Worm (Caenorhabditis elegans) whole organism, late embryonic: ENCODE results near the gene Y7A5A.9.

Experiments used
- C38D4.7 ChIP-seq: fragments of 200-800 bp; sonication (Bioruptor generic); optimal IDR thresholded peaks from 2 replicates; lab custom pipeline; 2018; ENCODE audit warnings: mild to moderate bottlenecking, missing genetic modification characterization, moderate library complexity, missing compliant biosample characterization
- F13H6.1 ChIP-seq: sonication (generic microtip); optimal IDR thresholded peaks from 2 replicates; lab custom pipeline; 2016; ENCODE audit warnings: missing genetic modification characterization, missing compliant biosample characterization
- K02D7.2 ChIP-seq: sonication (generic microtip); optimal IDR thresholded peaks from 2 replicates; lab custom pipeline; 2017; ENCODE audit warnings: mild to moderate bottlenecking, missing genetic modification characterization, missing compliant biosample characterization
- T23F11.4 ChIP-seq: fragments of 200-800 bp; sonication (Bioruptor generic); optimal IDR thresholded peaks from 2 replicates; lab custom pipeline; 2018; ENCODE audit warnings: mild to moderate bottlenecking, missing genetic modification characterization, missing compliant biosample characterization
- Y22D7AL.16 ChIP-seq: sonication (generic microtip); optimal IDR thresholded peaks from 2 replicates; lab custom pipeline; 2016; ENCODE audit warnings: missing genetic modification characterization, missing compliant biosample characterization
- ahr-1 ChIP-seq: sonication (generic microtip); optimal IDR thresholded peaks from 2 replicates; lab custom pipeline; 2016; ENCODE audit warnings: missing genetic modification characterization, missing compliant biosample characterization
- ceh-18 ChIP-seq: sonication (generic microtip); optimal IDR thresholded peaks from 2 replicates; lab custom pipeline; 2016; ENCODE audit warnings: missing genetic modification characterization, missing compliant biosample characterization
- ceh-19 ChIP-seq: fragments of 200-800 bp; sonication (Bioruptor generic); optimal IDR thresholded peaks from 2 replicates; lab custom pipeline; 2018; ENCODE audit warnings: mild to moderate bottlenecking, missing genetic modification characterization, missing compliant biosample characterization
- ceh-2 ChIP-seq: sonication (generic microtip); optimal IDR thresholded peaks from 2 replicates; lab custom pipeline; 2016; ENCODE audit warnings: missing genotype, missing genetic modification characterization, missing compliant biosample characterization
- ceh-22 ChIP-seq: sonication (generic microtip); optimal IDR thresholded peaks from 2 replicates; lab custom pipeline; 2017; ENCODE audit warnings: missing biosample characterization, missing genetic modification characterization
- ceh-24 ChIP-seq: sonication (generic microtip); optimal IDR thresholded peaks from 2 replicates; lab custom pipeline; 2016; ENCODE audit warnings: mild to moderate bottlenecking, missing genetic modification characterization, missing compliant biosample characterization
- ceh-34 ChIP-seq: sonication (generic microtip); optimal IDR thresholded peaks from 2 replicates; lab custom pipeline; 2016; ENCODE audit warnings: mild to moderate bottlenecking, missing genetic modification characterization, missing compliant biosample characterization
- ceh-45 ChIP-seq: fragments of 200-800 bp; sonication (Bioruptor generic); IDR thresholded peaks from 2 replicates; pipeline ENCODE4 v1.3.6; 2022; ENCODE audit warnings: missing genetic modification reagents, missing genetic modification characterization, missing compliant biosample characterization
- ceh-48 ChIP-seq: sonication (generic microtip); optimal IDR thresholded peaks from 2 replicates; lab custom pipeline; 2016; ENCODE audit warnings: missing genetic modification characterization, inconsistent platforms, missing compliant biosample characterization
- ceh-6 ChIP-seq: fragments of 200-800 bp; sonication (Bioruptor generic); optimal IDR thresholded peaks from 2 replicates; lab custom pipeline; 2018; ENCODE audit warnings: mild to moderate bottlenecking, missing genetic modification characterization, missing compliant biosample characterization
- ceh-9 ChIP-seq: sonication (generic microtip); optimal IDR thresholded peaks from 2 replicates; lab custom pipeline; 2016; ENCODE audit warnings: mild to moderate bottlenecking, missing genetic modification characterization, inconsistent platforms, missing compliant biosample characterization
- che-1 ChIP-seq: sonication (generic microtip); optimal IDR thresholded peaks from 2 replicates; lab custom pipeline; 2016; ENCODE audit warnings: mild to moderate bottlenecking, missing genetic modification characterization, missing compliant biosample characterization
- elt-4 ChIP-seq: sonication (generic microtip); optimal IDR thresholded peaks from 2 replicates; lab custom pipeline; 2016; ENCODE audit warnings: missing genetic modification characterization, missing compliant biosample characterization
- ets-4 ChIP-seq: sonication (generic microtip); optimal IDR thresholded peaks from 2 replicates; lab custom pipeline; 2016; ENCODE audit warnings: missing genetic modification characterization, missing compliant biosample characterization
- fkh-6 ChIP-seq: sonication (generic microtip); optimal IDR thresholded peaks from 2 replicates; lab custom pipeline; 2016; ENCODE audit warnings: missing genetic modification characterization, missing compliant biosample characterization
- gmeb-2 ChIP-seq: sonication (generic microtip); optimal IDR thresholded peaks from 2 replicates; lab custom pipeline; 2016; ENCODE audit warnings: missing genetic modification characterization, inconsistent platforms, missing compliant biosample characterization
- hlh-30 ChIP-seq: sonication (generic microtip); optimal IDR thresholded peaks from 2 replicates; lab custom pipeline; 2017; ENCODE audit warnings: antibody characterized with exemption, missing genetic modification characterization, missing compliant biosample characterization; ENCODE audit not compliant: insufficient read depth
- hlh-6 ChIP-seq: sonication (generic microtip); optimal IDR thresholded peaks from 2 replicates; lab custom pipeline; 2016; ENCODE audit warnings: missing genotype, missing genetic modification characterization, missing compliant biosample characterization
- madf-2 ChIP-seq: sonication (generic microtip); optimal IDR thresholded peaks from 2 replicates; lab custom pipeline; 2017; ENCODE audit warnings: missing genetic modification characterization, missing compliant biosample characterization
- mec-3 ChIP-seq: sonication (generic microtip); optimal IDR thresholded peaks from 2 replicates; lab custom pipeline; 2016; ENCODE audit warnings: borderline replicate concordance, missing genetic modification characterization, missing compliant biosample characterization
- nfya-1 ChIP-seq: sonication (generic microtip); optimal IDR thresholded peaks from 2 replicates; lab custom pipeline; 2017; ENCODE audit warnings: missing genetic modification characterization, mild to moderate bottlenecking, missing compliant biosample characterization, antibody characterized with exemption, moderate library complexity
- nhr-11 ChIP-seq: fragments of 150-350 bp; optimal IDR thresholded peaks from 2 replicates; lab custom pipeline; 2014; ENCODE audit warnings: missing biosample characterization, missing genetic modification characterization
- nhr-232 ChIP-seq: sonication (generic microtip); optimal IDR thresholded peaks from 2 replicates; lab custom pipeline; 2016; ENCODE audit warnings: missing genetic modification characterization, missing compliant biosample characterization
- npax-4 ChIP-seq: sonication (generic microtip); optimal IDR thresholded peaks from 2 replicates; lab custom pipeline; 2016; ENCODE audit warnings: missing genetic modification characterization, missing compliant biosample characterization
- odd-2 ChIP-seq: sonication (generic microtip); optimal IDR thresholded peaks from 2 replicates; lab custom pipeline; 2017; ENCODE audit warnings: antibody characterized with exemption, mild to moderate bottlenecking, missing genetic modification characterization, missing compliant biosample characterization
- pag-3 ChIP-seq: sonication (generic microtip); optimal IDR thresholded peaks from 2 replicates; lab custom pipeline; 2016; ENCODE audit warnings: missing compliant biosample characterization, missing genetic modification characterization, borderline replicate concordance
- ref-2 ChIP-seq: sonication (generic microtip); optimal IDR thresholded peaks from 2 replicates; lab custom pipeline; 2016; ENCODE audit warnings: missing genetic modification characterization, missing compliant biosample characterization
- rnt-1 ChIP-seq: sonication (generic microtip); optimal IDR thresholded peaks from 2 replicates; lab custom pipeline; 2016; ENCODE audit warnings: missing genetic modification characterization, missing compliant biosample characterization
- sox-2 ChIP-seq: fragments of 200-800 bp; sonication (Bioruptor generic); IDR thresholded peaks from 2 replicates; pipeline ENCODE4 v1.3.6; 2022; ENCODE audit warnings: missing genetic modification reagents, missing genetic modification characterization, missing compliant biosample characterization
- tbx-7 ChIP-seq: sonication (generic microtip); optimal IDR thresholded peaks from 2 replicates; lab custom pipeline; 2016; ENCODE audit warnings: missing genotype, missing genetic modification characterization, missing compliant biosample characterization
- ttx-3 ChIP-seq: sonication (generic microtip); optimal IDR thresholded peaks from 2 replicates; lab custom pipeline; 2016; ENCODE audit warnings: missing genetic modification reagents, missing genetic modification characterization, missing compliant biosample characterization
- unc-3 ChIP-seq, 2 experiments: fragments of 200-800 bp in 1 of 2; sonication (Bioruptor generic) in 1 of 2; sonication (generic microtip) in 1 of 2; conservative IDR thresholded peaks in 1 of 2; optimal IDR thresholded peaks in 1 of 2; 2 replicates each; pipeline versions ENCODE4 v1.3.6 to Lab custom; 2016 to 2022; ENCODE audit warnings: missing compliant biosample characterization in 2 of 2, missing genetic modification characterization in 2 of 2, missing genetic modification reagents in 1 of 2
- unc-55 ChIP-seq: sonication (generic microtip); optimal IDR thresholded peaks from 2 replicates; lab custom pipeline; 2017; ENCODE audit warnings: missing biosample characterization, missing genetic modification reagents, missing genetic modification characterization
- zip-5 ChIP-seq: sonication (generic microtip); optimal IDR thresholded peaks from 2 replicates; lab custom pipeline; 2016; ENCODE audit warnings: missing genetic modification characterization, missing compliant biosample characterization
- ztf-16 ChIP-seq: sonication (generic microtip); optimal IDR thresholded peaks from 2 replicates; lab custom pipeline; 2017; ENCODE audit warnings: missing genetic modification characterization, missing compliant biosample characterization

Gene Y7A5A.9

ce11 chrX:15865868-15866555, 39.0 kb downstream of the Y7A5A.9 start, which contains the start of the genes csb-1 and F53H4.4 (continued):
- TF ChIP-seq elt-4 (no peak), nhr-11 (tag; lab: Kevin White, UChicago) (no peak), ceh-19 (GFP tag; lab: Kevin White, UChicago) (no peak), ets-4 (peak; percentile 36), ceh-48 (tag; lab: Kevin White, UChicago) (no peak), pag-3 (tag; lab: Kevin White, UChicago) (no peak), T23F11.4 (no peak), ceh-34 (tag; lab: Kevin White, UChicago) (no peak), hlh-30 (tag; lab: Kevin White, UChicago) (peak; percentile 67), tbx-7 (tag; lab: Kevin White, UChicago) (no peak), madf-2 (tag; lab: Kevin White, UChicago) (no peak), nhr-232 (tag; lab: Kevin White, UChicago) (no peak), ref-2 (tag; lab: Kevin White, UChicago) (no peak), unc-3 (GFP tag; conservative IDR thresholded peaks at IDR 0.05; lab: Robert Waterston, UW) (no peak), unc-3 (tag; optimal IDR thresholded peaks at IDR 0.05; lab: Kevin White, UChicago) (no peak), F13H6.1 (tag; lab: Kevin White, UChicago) (no peak), mec-3 (tag; lab: Kevin White, UChicago) (no peak), C38D4.7 (no peak), ceh-18 (tag; lab: Kevin White, UChicago) (peak; percentile 23), ceh-22 (tag; lab: Kevin White, UChicago) (no peak), npax-4 (tag; lab: Kevin White, UChicago) (no peak)

ce11 chrX:15869589-15869988, 42.6 kb downstream of the Y7A5A.9 start:
- TF ChIP-seq madf-2 (tag; lab: Kevin White, UChicago) (no peak), ttx-3 (no peak), ceh-45 (GFP tag; lab: Robert Waterston, UW) (no peak), hlh-30 (tag; lab: Kevin White, UChicago) (no peak), ahr-1 (tag; lab: Kevin White, UChicago) (no peak), nhr-232 (tag; lab: Kevin White, UChicago) (no peak), hlh-6 (tag; lab: Kevin White, UChicago) (no peak), ceh-2 (tag; lab: Kevin White, UChicago) (no peak), ceh-24 (tag; lab: Kevin White, UChicago) (no peak), nfya-1 (tag; lab: Kevin White, UChicago) (no peak), rnt-1 (tag; lab: Kevin White, UChicago) (no peak), T23F11.4 (no peak)

- peak; percentile 21 for TF ChIP-seq ceh-19 (GFP tag; lab: Kevin White, UChicago)
- peak; percentile 29 for TF ChIP-seq ceh-6
- TF ChIP-seq ztf-16: no peak
- peak; percentile 10 for TF ChIP-seq T23F11.4
- no peak for TF ChIP-seq K02D7.2 (tag; lab: Kevin White, UChicago)
- no peak for TF ChIP-seq unc-3 (GFP tag; conservative IDR thresholded peaks at IDR 0.05; lab: Robert Waterston, UW)
- TF ChIP-seq unc-3 (tag; optimal IDR thresholded peaks at IDR 0.05; lab: Kevin White, UChicago): no peak
- TF ChIP-seq odd-2: no peak
- no peak for TF ChIP-seq ceh-9 (tag; lab: Kevin White, UChicago)
- no peak for TF ChIP-seq unc-55 (GFP tag; lab: Kevin White, UChicago)
- no peak for TF ChIP-seq C38D4.7
- TF ChIP-seq nfya-1 (tag; lab: Kevin White, UChicago): no peak
- TF ChIP-seq fkh-6: no peak
- peak; percentile 29 for TF ChIP-seq che-1 (tag; lab: Kevin White, UChicago)
- no peak for TF ChIP-seq gmeb-2
- no peak for TF ChIP-seq Y22D7AL.16
- no peak for TF ChIP-seq ceh-2 (tag; lab: Kevin White, UChicago)
- no peak for TF ChIP-seq hlh-6 (tag; lab: Kevin White, UChicago)
- no peak for TF ChIP-seq ref-2 (tag; lab: Kevin White, UChicago)
- no peak for TF ChIP-seq sox-2 (GFP tag; lab: Robert Waterston, UW)
- TF ChIP-seq zip-5 (tag; lab: Kevin White, UChicago): no peak
- TF ChIP-seq, all 69 proteins: peak for 4
Observed at ce11 chrX:15876936-15877335, 50.0 kb downstream of the Y7A5A.9 start.
